Worm (Caenorhabditis elegans): ENCODE data around the gene dyf-2.
A peak's percentile ranks its signal among the peaks of the same experiment; 100 is the strongest.

Gene dyf-2

ce11 chrIII:13710666-13711065 is 24.4 kb upstream of the dyf-2 start:
- TF ChIP-seq bed-3 (GFP tag; optimal IDR thresholded peaks at IDR 0.05) (no peak), nhr-237 (tag; optimal IDR thresholded peaks at IDR 0.05) (no peak), ham-2 (GFP tag; optimal IDR thresholded peaks at IDR 0.05) (no peak), blmp-1 (tag; optimal IDR thresholded peaks at IDR 0.05) (no peak), nhr-2 (tag; optimal IDR thresholded peaks at IDR 0.05) (no peak), mab-5 (tag; optimal IDR thresholded peaks at IDR 0.05) (no peak), lin-13 (tag; optimal IDR thresholded peaks at IDR 0.05) (no peak), drap-1 (GFP tag; optimal IDR thresholded peaks at IDR 0.05) (no peak)

ce11 chrIII:13709122-13709521 is 22.9 kb upstream of the dyf-2 start:
- no peak for TF ChIP-seq flh-1 (GFP tag; optimal IDR thresholded peaks at IDR 0.05)
- TF ChIP-seq hlh-1 (tag; optimal IDR thresholded peaks at IDR 0.05), result peak; percentile 43
- no peak for TF ChIP-seq elt-3 (tag; optimal IDR thresholded peaks at IDR 0.05)
- TF ChIP-seq unc-39 (tag; optimal IDR thresholded peaks at IDR 0.05), result no peak
- TF ChIP-seq cnd-1 (tag; optimal IDR thresholded peaks at IDR 0.05), result no peak
- peak; percentile 48 for TF ChIP-seq blmp-1 (tag; optimal IDR thresholded peaks at IDR 0.05)
- TF ChIP-seq ceh-39 (tag; optimal IDR thresholded peaks at IDR 0.05), result no peak

DNA sequence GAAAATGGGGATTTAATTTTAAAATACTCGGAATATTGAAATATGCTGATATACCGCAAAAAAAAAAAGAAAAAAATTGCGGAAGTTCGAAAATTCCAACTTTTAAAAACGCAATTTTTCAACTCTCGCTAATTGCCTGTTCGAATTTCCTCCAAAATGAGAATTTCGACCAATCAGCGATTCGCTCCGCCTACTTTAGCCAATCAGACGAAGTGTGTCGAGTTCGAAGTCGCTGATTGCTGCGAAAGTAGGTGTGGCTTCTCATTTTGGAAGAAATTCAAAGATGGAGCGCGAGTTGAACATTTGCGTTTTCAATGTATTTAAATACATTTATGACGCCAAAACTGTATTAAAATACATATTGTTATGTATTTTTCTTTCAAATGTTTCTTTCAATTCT is 22.2 kb upstream of the dyf-2 start:
- TF ChIP-seq mep-1 (tag; optimal IDR thresholded peaks at IDR 0.05) (no peak), ztf-11 (tag; optimal IDR thresholded peaks at IDR 0.05) (no peak), nhr-28 (tag; optimal IDR thresholded peaks at IDR 0.05) (no peak), lin-13 (tag; optimal IDR thresholded peaks at IDR 0.05) (no peak), lsy-2 (tag; optimal IDR thresholded peaks at IDR 0.05) (no peak), nhr-12 (tag; optimal IDR thresholded peaks at IDR 0.05) (no peak), snpc-4 (tag; optimal IDR thresholded peaks at IDR 0.05) (no peak), elt-3 (tag; optimal IDR thresholded peaks at IDR 0.05) (no peak), mls-2 (tag; optimal IDR thresholded peaks at IDR 0.05) (no peak), unc-120 (tag; optimal IDR thresholded peaks at IDR 0.05; ENCODE audit: poor library complexity, severe bottlenecking) (no peak), ham-2 (GFP tag; optimal IDR thresholded peaks at IDR 0.05) (no peak), blmp-1 (tag; optimal IDR thresholded peaks at IDR 0.05) (no peak), M03D4.4 (tag; optimal IDR thresholded peaks at IDR 0.05) (no peak), drap-1 (GFP tag; optimal IDR thresholded peaks at IDR 0.05) (no peak), zip-8 (tag; optimal IDR thresholded peaks at IDR 0.05) (no peak), sptf-1 (tag; optimal IDR thresholded peaks at IDR 0.05) (no peak), cnd-1 (tag; optimal IDR thresholded peaks at IDR 0.05) (no peak), ces-1 (GFP tag; optimal IDR thresholded peaks at IDR 0.05) (no peak)

DNA sequence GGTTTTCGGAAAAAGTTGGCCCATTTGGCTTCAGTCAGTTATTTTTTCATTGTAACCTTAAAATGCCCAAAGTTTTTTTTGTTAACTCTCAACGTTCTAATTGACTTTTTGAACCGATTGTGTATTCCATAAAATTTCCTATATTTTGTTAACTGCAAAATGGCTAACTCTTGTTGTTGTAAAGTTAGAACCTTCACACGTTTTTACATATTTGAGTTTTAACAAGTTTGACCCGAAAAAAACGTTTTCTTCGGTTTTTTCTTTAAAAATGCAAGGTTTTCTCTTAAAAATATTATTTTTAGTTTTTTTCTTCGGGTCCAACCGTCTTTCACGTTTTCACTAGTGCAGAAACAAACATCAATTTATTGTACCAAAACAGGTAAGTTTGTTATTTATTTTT is 15.4 kb upstream of the dyf-2 start, which contains the start of gene lit-1:
TSS of gene lit-1 (plus strand) at position 301 of the 400 bp plus-strand sequence.
- TF ChIP-seq mep-1 (tag; optimal IDR thresholded peaks at IDR 0.05), result no peak
- TF ChIP-seq elt-1 (tag; optimal IDR thresholded peaks at IDR 0.05; ENCODE audit: borderline replicate concordance, insufficient read depth), result no peak
- no peak for TF ChIP-seq flh-1 (GFP tag; optimal IDR thresholded peaks at IDR 0.05)
- no peak for TF ChIP-seq cnd-1 (tag; optimal IDR thresholded peaks at IDR 0.05)
- TF ChIP-seq ceh-43 (GFP tag; optimal IDR thresholded peaks at IDR 0.05), result no peak
- no peak for TF ChIP-seq unc-120 (tag; optimal IDR thresholded peaks at IDR 0.05; ENCODE audit: poor library complexity, severe bottlenecking)
- no peak for TF ChIP-seq mls-2 (tag; optimal IDR thresholded peaks at IDR 0.05)
- TF ChIP-seq ham-2 (GFP tag; optimal IDR thresholded peaks at IDR 0.05), result no peak
- no peak for TF ChIP-seq unc-62 (GFP tag; optimal IDR thresholded peaks at IDR 0.05)
- TF ChIP-seq ces-1 (GFP tag; optimal IDR thresholded peaks at IDR 0.05), result no peak
- TF ChIP-seq ceh-39 (tag; optimal IDR thresholded peaks at IDR 0.05), result no peak
- TF ChIP-seq sem-2 (GFP tag; optimal IDR thresholded peaks at IDR 0.05), result no peak
- no peak for TF ChIP-seq sptf-1 (tag; optimal IDR thresholded peaks at IDR 0.05)
- no peak for TF ChIP-seq unc-39 (tag; optimal IDR thresholded peaks at IDR 0.05)
- TF ChIP-seq nhr-237 (tag; optimal IDR thresholded peaks at IDR 0.05), result no peak

DNA sequence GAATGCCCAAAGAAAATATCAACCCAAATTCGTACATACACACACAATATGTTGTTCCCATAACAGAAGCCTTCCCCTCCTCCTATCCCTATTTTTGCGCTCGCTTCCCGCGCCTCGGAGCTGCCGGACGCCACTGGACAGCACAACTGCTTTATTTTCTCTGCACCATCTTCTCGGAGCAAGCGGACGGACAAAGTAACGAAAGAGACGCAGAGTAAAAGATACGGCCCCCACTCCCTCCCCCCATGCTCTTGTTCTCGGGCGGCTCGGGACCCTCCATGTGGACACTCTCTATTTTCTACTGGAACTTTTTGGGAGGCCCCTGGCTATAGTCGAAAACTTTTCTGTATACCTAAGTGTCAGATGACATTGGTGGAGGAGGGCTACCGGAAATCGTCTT is 11.6 kb upstream of the dyf-2 start:
- TF ChIP-seq ham-2 (GFP tag; optimal IDR thresholded peaks at IDR 0.05), result no peak
- peak; percentile 31 for TF ChIP-seq ces-1 (GFP tag; optimal IDR thresholded peaks at IDR 0.05)
- peak; percentile 14 for TF ChIP-seq mls-2 (tag; optimal IDR thresholded peaks at IDR 0.05)
- peak; percentile 46 for TF ChIP-seq hlh-1 (tag; optimal IDR thresholded peaks at IDR 0.05)
- no peak for TF ChIP-seq M03D4.4 (tag; optimal IDR thresholded peaks at IDR 0.05)

DNA sequence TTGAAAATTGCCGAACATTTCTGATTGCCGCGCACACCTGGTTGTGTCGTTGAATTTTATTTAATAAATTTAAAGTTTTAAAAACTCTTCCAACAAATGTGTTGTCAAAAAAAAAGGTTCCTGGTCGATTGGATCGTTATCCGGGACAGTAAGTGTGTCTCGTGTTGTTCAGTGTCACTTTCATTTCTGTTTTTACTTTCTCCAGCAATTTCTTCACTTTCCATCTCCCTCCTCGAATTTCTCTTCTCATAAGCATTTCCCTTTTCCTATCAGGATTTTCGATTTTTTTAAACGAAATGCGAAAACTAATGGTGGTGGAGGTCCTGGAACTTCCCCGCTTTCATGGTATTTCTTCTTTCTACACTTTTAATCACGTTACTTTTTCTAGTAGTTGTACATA is 9.3 kb upstream of the dyf-2 start:
- TF ChIP-seq hlh-1 (tag; optimal IDR thresholded peaks at IDR 0.05), result no peak
- TF ChIP-seq blmp-1 (tag; optimal IDR thresholded peaks at IDR 0.05), result peak; percentile 78
- no peak for TF ChIP-seq pha-4 (tag; optimal IDR thresholded peaks at IDR 0.05)

All from whole organism, mixed stage, embryonic.